Worm (Caenorhabditis elegans) whole organism, L1 larva: ENCODE results near the gene mys-1.

ENCODE experiments used
- fos-1 ChIP-seq: fragments of 150-350 bp; optimal IDR thresholded peaks from 2 replicates; lab custom pipeline; 2014; ENCODE audit warnings: missing biosample characterization, missing genetic modification characterization
- mef-2 ChIP-seq: fragments of 150-350 bp; optimal IDR thresholded peaks from 2 replicates; lab custom pipeline; 2014; ENCODE audit warnings: missing biosample characterization, missing genetic modification characterization
- nhr-12 ChIP-seq: sonication (generic microtip); optimal IDR thresholded peaks from 2 replicates; lab custom pipeline; 2017; ENCODE audit warnings: missing biosample characterization, missing genetic modification characterization
- tlp-1 ChIP-seq: fragments of 150-350 bp; optimal IDR thresholded peaks from 2 replicates; lab custom pipeline; 2014; ENCODE audit warnings: missing biosample characterization, missing genetic modification characterization

ce11 chrV:7047512-7047911 lies 37.0 kb downstream of the mys-1 start, which contains the start of gene F20A1.8:
- no peak for TF ChIP-seq fos-1
- no peak for TF ChIP-seq mef-2 (tag; lab: Kevin White, UChicago)
- TF ChIP-seq nhr-12, result no peak
- no peak for TF ChIP-seq tlp-1
